Worm (Caenorhabditis elegans) whole organism, L1 larva: ENCODE results near the gene T04A8.7.
A peak's percentile ranks its signal among the peaks of the same experiment; 100 is the strongest.

Experiments used
- C16A3.4 ChIP-seq: fragments of 150-350 bp; optimal IDR thresholded peaks from 2 replicates; lab custom pipeline; 2014; ENCODE audit warnings: missing biosample characterization, missing genetic modification characterization
- C34B4.2 ChIP-seq: sonication (generic microtip); optimal IDR thresholded peaks from 2 replicates; lab custom pipeline; 2017; ENCODE audit warnings: mild to moderate bottlenecking, missing genetic modification characterization, missing compliant biosample characterization
- aha-1 ChIP-seq: fragments of 150-350 bp; optimal IDR thresholded peaks from 2 replicates; lab custom pipeline; 2014; ENCODE audit warnings: missing biosample characterization, missing genetic modification characterization
- alr-1 ChIP-seq: fragments of 200-800 bp; sonication (Bioruptor generic); optimal IDR thresholded peaks from 2 replicates; lab custom pipeline; 2018; ENCODE audit warnings: borderline replicate concordance, mild to moderate bottlenecking, missing genetic modification characterization, missing compliant biosample characterization
- ceh-63 ChIP-seq: fragments of 200-800 bp; sonication (Bioruptor generic); optimal IDR thresholded peaks from 2 replicates; lab custom pipeline; 2018; ENCODE audit warnings: mild to moderate bottlenecking, missing genetic modification characterization, missing compliant biosample characterization
- ceh-82 ChIP-seq, 3 experiments: fragments of 150-350 bp in 1 of 3; sonication (generic microtip) in 2 of 3; optimal IDR thresholded peaks; 2 replicates each; lab custom pipeline; 2014 to 2017; ENCODE audit warnings: missing biosample characterization in 3 of 3, missing genetic modification characterization in 3 of 3
- ceh-88 ChIP-seq: fragments of 200-800 bp; sonication (Bioruptor generic); IDR thresholded peaks from 2 replicates; pipeline ENCODE4 v1.3.6; 2022; ENCODE audit warnings: missing genetic modification characterization, missing compliant biosample characterization
- dpl-1 ChIP-seq, 3 experiments: fragments of 150-350 bp in 2 of 3; sonication (generic microtip) in 1 of 3; optimal IDR thresholded peaks; 2 replicates each; lab custom pipeline; 2014 to 2017; ENCODE audit warnings: missing biosample characterization in 3 of 3, missing genetic modification characterization in 3 of 3, missing genetic modification reagents in 3 of 3
- dsc-1 ChIP-seq: sonication (generic microtip); optimal IDR thresholded peaks from 2 replicates; lab custom pipeline; 2016; ENCODE audit warnings: mild to moderate bottlenecking, missing genetic modification characterization, missing compliant biosample characterization
- efl-1 ChIP-seq, 4 experiments: fragments of 150-350 bp; optimal IDR thresholded peaks in 3 of 4; peaks in 1 of 4; 1 replicate in 1 of 4; 2 replicates in 3 of 4; lab custom pipeline; 2014; ENCODE audit warnings: missing biosample characterization in 2 of 4, missing genetic modification characterization in 2 of 4, missing genetic modification reagents in 2 of 4
- efl-3 ChIP-seq: fragments of 200-800 bp; sonication (Bioruptor generic); optimal IDR thresholded peaks from 2 replicates; lab custom pipeline; 2018; ENCODE audit warnings: mild to moderate bottlenecking, missing genetic modification characterization, missing compliant biosample characterization
- elt-2 ChIP-seq: sonication (generic microtip); optimal IDR thresholded peaks from 2 replicates; lab custom pipeline; 2016; ENCODE audit warnings: missing genetic modification characterization, mild to moderate bottlenecking, inconsistent platforms, missing compliant biosample characterization, missing genetic modification reagents
- ets-5 ChIP-seq: fragments of 200-800 bp; sonication (Bioruptor generic); IDR thresholded peaks from 2 replicates; pipeline ENCODE4 v1.3.6; 2022; ENCODE audit warnings: missing genetic modification characterization, missing compliant biosample characterization
- fkh-4 ChIP-seq: sonication (generic microtip); optimal IDR thresholded peaks from 2 replicates; lab custom pipeline; 2016; ENCODE audit warnings: missing compliant biosample characterization, missing genetic modification characterization, borderline replicate concordance
- fos-1 ChIP-seq: fragments of 150-350 bp; optimal IDR thresholded peaks from 2 replicates; lab custom pipeline; 2014; ENCODE audit warnings: missing biosample characterization, missing genetic modification characterization
- grh-1 ChIP-seq: fragments of 200-800 bp; sonication (Bioruptor generic); IDR thresholded peaks from 2 replicates; pipeline ENCODE4 v1.3.6; 2022; ENCODE audit warnings: missing genetic modification reagents, missing genetic modification characterization, missing compliant biosample characterization
- hlh-17 ChIP-seq: fragments of 200-800 bp; sonication (Bioruptor generic); optimal IDR thresholded peaks from 2 replicates; lab custom pipeline; 2018; ENCODE audit warnings: missing genetic modification characterization, mild to moderate bottlenecking, missing compliant biosample characterization, moderate library complexity, borderline replicate concordance
- hpl-2 ChIP-seq: fragments of 150-350 bp; optimal IDR thresholded peaks from 2 replicates; lab custom pipeline; 2014; ENCODE audit warnings: missing biosample characterization, missing genetic modification reagents, missing genetic modification characterization
- lin-14 ChIP-seq: fragments of 200-800 bp; sonication (Bioruptor generic); optimal IDR thresholded peaks from 2 replicates; lab custom pipeline; 2018; ENCODE audit warnings: mild to moderate bottlenecking, missing genetic modification characterization, moderate library complexity, missing compliant biosample characterization
- lin-15B ChIP-seq: fragments of 150-350 bp; sonication (generic microtip); optimal IDR thresholded peaks from 3 replicates; lab custom pipeline; 2014; ENCODE audit warnings: missing biosample characterization, missing genetic modification characterization
- lin-35 ChIP-seq, 2 experiments: fragments of 150-350 bp; optimal IDR thresholded peaks; 2 replicates each; lab custom pipeline; 2014; ENCODE audit warnings: missing biosample characterization in 2 of 2, missing genetic modification characterization in 2 of 2, missing genetic modification reagents in 2 of 2
- lin-39 ChIP-seq: fragments of 150-350 bp; optimal IDR thresholded peaks from 2 replicates; lab custom pipeline; 2014; ENCODE audit warnings: missing biosample characterization, missing genetic modification reagents, missing genetic modification characterization
- lsy-2 ChIP-seq, 2 experiments: fragments of 150-350 bp; optimal IDR thresholded peaks; 2 replicates each; lab custom pipeline; 2014; ENCODE audit warnings: missing biosample characterization in 2 of 2, missing genetic modification characterization in 2 of 2
- mef-2 ChIP-seq: fragments of 150-350 bp; optimal IDR thresholded peaks from 2 replicates; lab custom pipeline; 2014; ENCODE audit warnings: missing biosample characterization, missing genetic modification characterization
- mep-1 ChIP-seq: fragments of 150-350 bp; optimal IDR thresholded peaks from 2 replicates; lab custom pipeline; 2014; ENCODE audit warnings: missing biosample characterization, missing genetic modification characterization
- nhr-11 ChIP-seq: fragments of 150-350 bp; optimal IDR thresholded peaks from 2 replicates; lab custom pipeline; 2014; ENCODE audit warnings: missing biosample characterization, missing genetic modification characterization
- nhr-12 ChIP-seq: sonication (generic microtip); optimal IDR thresholded peaks from 2 replicates; lab custom pipeline; 2017; ENCODE audit warnings: missing biosample characterization, missing genetic modification characterization
- nhr-20 ChIP-seq: sonication (generic microtip); optimal IDR thresholded peaks from 2 replicates; lab custom pipeline; 2016; ENCODE audit warnings: mild to moderate bottlenecking, missing genetic modification characterization, missing compliant biosample characterization
- nhr-28 ChIP-seq: fragments of 150-350 bp; optimal IDR thresholded peaks from 2 replicates; lab custom pipeline; 2014; ENCODE audit warnings: missing biosample characterization, missing genetic modification characterization
- nhr-47 ChIP-seq: sonication (generic microtip); optimal IDR thresholded peaks from 2 replicates; lab custom pipeline; 2016; ENCODE audit warnings: mild to moderate bottlenecking, missing genetic modification characterization, moderate library complexity, missing compliant biosample characterization
- nhr-71 ChIP-seq: sonication (generic microtip); optimal IDR thresholded peaks from 2 replicates; lab custom pipeline; 2016; ENCODE audit warnings: mild to moderate bottlenecking, missing genetic modification characterization, moderate library complexity, missing compliant biosample characterization
- nhr-77 ChIP-seq: fragments of 150-350 bp; optimal IDR thresholded peaks from 2 replicates; lab custom pipeline; 2014; ENCODE audit warnings: missing biosample characterization, missing genetic modification characterization
- nhr-84 ChIP-seq: sonication (generic microtip); optimal IDR thresholded peaks from 2 replicates; lab custom pipeline; 2017; ENCODE audit warnings: missing biosample characterization, missing genetic modification characterization
- pag-3 ChIP-seq: sonication (generic microtip); optimal IDR thresholded peaks from 2 replicates; lab custom pipeline; 2017; ENCODE audit warnings: missing genetic modification characterization, mild to moderate bottlenecking, missing compliant biosample characterization, antibody characterized with exemption, borderline replicate concordance; ENCODE audit not compliant: insufficient read depth
- pax-3 ChIP-seq: fragments of 200-800 bp; sonication (Bioruptor generic); optimal IDR thresholded peaks from 2 replicates; lab custom pipeline; 2018; ENCODE audit warnings: mild to moderate bottlenecking, missing genetic modification characterization, moderate library complexity, missing compliant biosample characterization
- pqm-1 ChIP-seq: sonication (generic microtip); optimal IDR thresholded peaks from 3 replicates; lab custom pipeline; 2017; ENCODE audit warnings: missing biosample characterization, missing genetic modification characterization
- snpc-4 ChIP-seq: fragments of 150-350 bp; optimal IDR thresholded peaks from 2 replicates; lab custom pipeline; 2014; ENCODE audit warnings: missing biosample characterization, missing genetic modification characterization
- snu-23 ChIP-seq: sonication (generic microtip); optimal IDR thresholded peaks from 2 replicates; lab custom pipeline; 2016; ENCODE audit warnings: missing genetic modification characterization, missing compliant biosample characterization
- sptf-1 ChIP-seq: fragments of 150-350 bp; optimal IDR thresholded peaks from 2 replicates; lab custom pipeline; 2014; ENCODE audit warnings: missing biosample characterization, missing genetic modification characterization
- sup-37 ChIP-seq: fragments of 200-800 bp; sonication (Bioruptor generic); optimal IDR thresholded peaks from 2 replicates; lab custom pipeline; 2018; ENCODE audit warnings: mild to moderate bottlenecking, missing genetic modification characterization, missing compliant biosample characterization
- swsn-7 ChIP-seq: sonication (generic microtip); optimal IDR thresholded peaks from 2 replicates; lab custom pipeline; 2016; ENCODE audit warnings: missing genetic modification characterization, missing compliant biosample characterization
- tlp-1 ChIP-seq: fragments of 150-350 bp; optimal IDR thresholded peaks from 2 replicates; lab custom pipeline; 2014; ENCODE audit warnings: missing biosample characterization, missing genetic modification characterization
- unc-130 ChIP-seq: fragments of 150-350 bp; optimal IDR thresholded peaks from 2 replicates; lab custom pipeline; 2017; ENCODE audit warnings: missing biosample characterization, missing genetic modification characterization, inconsistent platforms
- unc-30 ChIP-seq: sonication (generic microtip); optimal IDR thresholded peaks from 2 replicates; lab custom pipeline; 2017; ENCODE audit warnings: missing biosample characterization, missing genetic modification characterization
- unc-62 ChIP-seq: fragments of 150-350 bp; optimal IDR thresholded peaks from 2 replicates; lab custom pipeline; 2014; ENCODE audit warnings: missing biosample characterization, missing genetic modification reagents, missing genetic modification characterization
- unc-86 ChIP-seq: sonication (generic microtip); optimal IDR thresholded peaks from 2 replicates; lab custom pipeline; 2016; ENCODE audit warnings: missing genetic modification characterization, missing compliant biosample characterization
- unc-98 ChIP-seq: fragments of 200-800 bp; sonication (Bioruptor generic); IDR thresholded peaks from 2 replicates; pipeline ENCODE4 v1.3.6; 2022; ENCODE audit warnings: missing genetic modification characterization, missing compliant biosample characterization
- vab-15 ChIP-seq: sonication (generic microtip); optimal IDR thresholded peaks from 2 replicates; lab custom pipeline; 2017; ENCODE audit warnings: missing genotype, mild to moderate bottlenecking, missing genetic modification characterization, missing compliant biosample characterization
- xbp-1 ChIP-seq: sonication (generic microtip); optimal IDR thresholded peaks from 2 replicates; lab custom pipeline; 2016; ENCODE audit warnings: missing genetic modification characterization, missing compliant biosample characterization
- zip-4 ChIP-seq: fragments of 200-800 bp; sonication (Bioruptor generic); optimal IDR thresholded peaks from 2 replicates; lab custom pipeline; 2018; ENCODE audit warnings: mild to moderate bottlenecking, missing genetic modification characterization, moderate library complexity, missing compliant biosample characterization

The T04A8.7 gene

ce11 chrIII:4721750-4722149, 26.6 kb downstream of the T04A8.7 start, which contains the start of gene acy-1 (continued):
- TF ChIP-seq zip-4 (GFP tag; lab: Kevin White, UChicago) (no peak), C34B4.2 (tag; lab: Kevin White, UChicago) (no peak), nhr-12 (tag; lab: Kevin White, UChicago) (no peak), lin-39 (tag; lab: Kevin White, UChicago) (peak; percentile 46), nhr-11 (tag; lab: Kevin White, UChicago) (no peak), dpl-1 (GFP tag; optimal IDR thresholded peaks at IDR 0.05; lab: Kevin White, UChicago) (peak; percentile 58 to 75 (median 67)), hpl-2 (no peak), tlp-1 (tag; lab: Kevin White, UChicago) (no peak), fkh-4 (tag; lab: Kevin White, UChicago) (no peak), nhr-47 (peak; percentile 79), unc-98 (peak; percentile 46; the same call in 1 of the 2 replicates), dsc-1 (tag; lab: Kevin White, UChicago) (peak; percentile 71), nhr-20 (tag; lab: Kevin White, UChicago) (peak; percentile 58), ets-5 (GFP tag; lab: Robert Waterston, UW) (no peak), unc-30 (no peak), ceh-88 (GFP tag; lab: Robert Waterston, UW) (no peak), swsn-7 (peak; percentile 84), sup-37 (GFP tag; lab: Kevin White, UChicago) (no peak), C16A3.4 (tag; lab: Kevin White, UChicago) (peak; percentile 35), lin-35 (GFP tag; optimal IDR thresholded peaks at IDR 0.05; lab: Kevin White, UChicago) (peak; percentile 50 to 76), grh-1 (GFP tag; lab: Robert Waterston, UW) (no peak), lin-15B (tag; lab: Kevin White, UChicago) (peak; percentile 48), elt-2 (no peak), nhr-77 (peak; percentile 69), lin-14 (GFP tag; lab: Kevin White, UChicago) (peak; percentile 97), unc-130 (tag; lab: Kevin White, UChicago) (peak; percentile 34), hlh-17 (no peak), ceh-82 (tag; optimal IDR thresholded peaks at IDR 0.05; lab: Kevin White, UChicago) (peak; percentile 60 to 86 (median 68)), nhr-84 (tag; lab: Kevin White, UChicago) (no peak), mef-2 (tag; lab: Kevin White, UChicago) (no peak), fos-1 (tag; lab: Kevin White, UChicago) (peak; percentile 62), efl-3 (GFP tag; lab: Kevin White, UChicago) (no peak), xbp-1 (tag; lab: Kevin White, UChicago) (peak; percentile 67), efl-1 (optimal IDR thresholded peaks at IDR 0.05; lab: Kevin White, UChicago) (peak; percentile 85 to 88), efl-1 (GFP tag; optimal IDR thresholded peaks at IDR 0.05 in 1 of 2; lab: Kevin White, UChicago) (peak; percentile 76 to 95), pax-3 (tag; lab: Kevin White, UChicago) (peak; percentile 49), nhr-28 (tag; lab: Kevin White, UChicago) (no peak), vab-15 (tag; lab: Kevin White, UChicago) (no peak), unc-62 (GFP tag; lab: Kevin White, UChicago) (no peak), snpc-4 (tag; lab: Kevin White, UChicago) (peak; percentile 43), sptf-1 (tag; lab: Kevin White, UChicago) (no peak)

DNA sequence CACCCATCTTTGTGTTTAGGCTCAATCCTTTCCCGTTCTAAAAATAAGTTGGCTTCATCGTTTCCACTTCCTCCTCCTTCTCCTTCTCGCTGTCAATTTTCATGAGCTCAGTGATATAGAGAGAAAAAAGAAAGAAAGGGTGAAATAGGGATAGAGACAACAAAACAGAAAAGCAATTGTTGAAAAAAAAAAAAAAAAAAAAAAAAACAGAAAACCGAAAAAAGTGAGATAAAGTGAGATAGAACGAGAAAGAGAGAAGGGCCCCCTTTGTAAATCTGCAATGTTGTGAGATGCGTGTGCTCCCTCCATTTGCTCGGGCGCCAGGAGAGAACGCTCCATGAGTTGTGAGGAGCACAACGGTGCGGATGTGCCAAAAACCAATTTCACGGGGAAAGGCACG, 28.8 kb downstream of the T04A8.7 start:
- TF ChIP-seq alr-1 (tag; lab: Kevin White, UChicago) = no peak
- TF ChIP-seq lin-14 (GFP tag; lab: Kevin White, UChicago) = peak; percentile 69
- no peak for TF ChIP-seq pqm-1 (tag; lab: Kevin White, UChicago)
- TF ChIP-seq mef-2 (tag; lab: Kevin White, UChicago) = peak; percentile 26
- TF ChIP-seq lsy-2 (tag; optimal IDR thresholded peaks at IDR 0.05; lab: Kevin White, UChicago) = peak in 1 of 2 experiments; percentile 46
- no peak for TF ChIP-seq unc-62 (GFP tag; lab: Kevin White, UChicago)
- peak; percentile 58 for TF ChIP-seq mep-1 (tag; lab: Kevin White, UChicago)
- peak in 1 of 2 experiments; percentile 18 for TF ChIP-seq efl-1 (optimal IDR thresholded peaks at IDR 0.05; lab: Kevin White, UChicago)
- peak in 1 of 2 experiments; percentile 14 for TF ChIP-seq efl-1 (GFP tag; optimal IDR thresholded peaks at IDR 0.05 in 1 of 2; lab: Kevin White, UChicago)
- no peak for TF ChIP-seq snu-23 (GFP tag; lab: Kevin White, UChicago)
- TF ChIP-seq lin-35 (GFP tag; optimal IDR thresholded peaks at IDR 0.05; lab: Kevin White, UChicago) = peak in 1 of 2 experiments; percentile 18
- peak; percentile 8 for TF ChIP-seq dsc-1 (tag; lab: Kevin White, UChicago)
- TF ChIP-seq unc-86 (tag; lab: Kevin White, UChicago) = no peak
- TF ChIP-seq pax-3 (tag; lab: Kevin White, UChicago) = no peak
- TF ChIP-seq dpl-1 (GFP tag; optimal IDR thresholded peaks at IDR 0.05; lab: Kevin White, UChicago) = peak in 1 of 3 experiments; percentile 6
- TF ChIP-seq pag-3 = no peak
- TF ChIP-seq xbp-1 (tag; lab: Kevin White, UChicago) = no peak
- TF ChIP-seq ceh-63 (GFP tag; lab: Kevin White, UChicago) = no peak
- TF ChIP-seq aha-1 (tag; lab: Kevin White, UChicago) = no peak
- TF ChIP-seq nhr-71 = peak; percentile 50
